Worm (Caenorhabditis elegans) whole organism, L2 larva: ENCODE measurements around the gene cyp-33A1.

Experiments used
- C34F6.9 ChIP-seq: fragments of 150-350 bp; optimal IDR thresholded peaks from 2 replicates; lab custom pipeline; 2014; ENCODE audit warnings: missing biosample characterization, missing genetic modification characterization
- F13H6.1 ChIP-seq: sonication (generic microtip); optimal IDR thresholded peaks from 2 replicates; lab custom pipeline; 2016; ENCODE audit warnings: missing genetic modification characterization, missing compliant biosample characterization
- R02D3.7 ChIP-seq: fragments of 150-350 bp; optimal IDR thresholded peaks from 2 replicates; lab custom pipeline; 2014; ENCODE audit warnings: missing biosample characterization, missing genetic modification characterization
- Y55F3AM.14 ChIP-seq: fragments of 200-800 bp; sonication (Bioruptor generic); optimal IDR thresholded peaks from 2 replicates; lab custom pipeline; 2018; ENCODE audit warnings: mild to moderate bottlenecking, missing genetic modification characterization, missing compliant biosample characterization
- ZK546.5 ChIP-seq: sonication (generic microtip); optimal IDR thresholded peaks from 2 replicates; lab custom pipeline; 2017; ENCODE audit warnings: missing biosample characterization, missing genetic modification characterization
- aly-2 ChIP-seq: fragments of 150-350 bp; optimal IDR thresholded peaks from 2 replicates; lab custom pipeline; 2014; ENCODE audit warnings: missing biosample characterization, missing genetic modification characterization
- ama-1 ChIP-seq: fragments of 150-350 bp; optimal IDR thresholded peaks from 2 replicates; lab custom pipeline; 2018; ENCODE audit warnings: inconsistent platforms
- blmp-1 ChIP-seq: sonication (generic microtip); optimal IDR thresholded peaks from 2 replicates; lab custom pipeline; 2017; ENCODE audit warnings: missing genetic modification characterization, mild to moderate bottlenecking, missing compliant biosample characterization, antibody characterized with exemption, moderate library complexity; ENCODE audit not compliant: insufficient read depth
- ceh-16 ChIP-seq: fragments of 150-350 bp; optimal IDR thresholded peaks from 2 replicates; lab custom pipeline; 2014; ENCODE audit warnings: missing biosample characterization, missing genetic modification characterization
- ceh-82 ChIP-seq: fragments of 150-350 bp; optimal IDR thresholded peaks from 2 replicates; lab custom pipeline; 2014; ENCODE audit warnings: missing biosample characterization, missing genetic modification characterization
- crh-2 ChIP-seq: sonication (generic microtip); optimal IDR thresholded peaks from 2 replicates; lab custom pipeline; 2017; ENCODE audit warnings: missing biosample characterization, missing genetic modification characterization
- dmd-4 ChIP-seq: sonication (generic microtip); optimal IDR thresholded peaks from 2 replicates; lab custom pipeline; 2017; ENCODE audit warnings: missing biosample characterization, missing genetic modification characterization
- elt-1 ChIP-seq: fragments of 150-350 bp; optimal IDR thresholded peaks from 2 replicates; lab custom pipeline; 2014; ENCODE audit warnings: missing biosample characterization, missing genetic modification characterization
- elt-3 ChIP-seq: sonication (generic microtip); optimal IDR thresholded peaks from 2 replicates; lab custom pipeline; 2017; ENCODE audit warnings: missing biosample characterization, missing genetic modification characterization
- fos-1 ChIP-seq: fragments of 150-350 bp; optimal IDR thresholded peaks from 2 replicates; lab custom pipeline; 2014; ENCODE audit warnings: missing biosample characterization, missing genetic modification characterization
- gmeb-1 ChIP-seq: fragments of 150-350 bp; optimal IDR thresholded peaks from 2 replicates; lab custom pipeline; 2014; ENCODE audit warnings: missing biosample characterization, missing genetic modification characterization
- lin-13 ChIP-seq: fragments of 150-350 bp; optimal IDR thresholded peaks from 2 replicates; lab custom pipeline; 2014; ENCODE audit warnings: missing biosample characterization, missing genetic modification reagents, missing genetic modification characterization
- lin-39 ChIP-seq: fragments of 150-350 bp; optimal IDR thresholded peaks from 2 replicates; lab custom pipeline; 2014; ENCODE audit warnings: missing biosample characterization, missing genetic modification reagents, missing genetic modification characterization
- lsy-2 ChIP-seq, 2 experiments: fragments of 150-350 bp in 1 of 2; sonication (generic microtip) in 1 of 2; optimal IDR thresholded peaks; 2 replicates each; lab custom pipeline; 2014 to 2017; ENCODE audit warnings: missing biosample characterization in 2 of 2, missing genetic modification characterization in 2 of 2
- mdl-1 ChIP-seq, 2 experiments: fragments of 150-350 bp in 1 of 2; sonication (generic microtip) in 1 of 2; optimal IDR thresholded peaks; 2 replicates each; lab custom pipeline; 2017; ENCODE audit warnings: missing biosample characterization in 2 of 2, missing genetic modification characterization in 2 of 2
- nhr-10 ChIP-seq: sonication (generic microtip); optimal IDR thresholded peaks from 2 replicates; lab custom pipeline; 2017; ENCODE audit warnings: missing biosample characterization, missing genetic modification characterization
- nhr-11 ChIP-seq: fragments of 150-350 bp; optimal IDR thresholded peaks from 2 replicates; lab custom pipeline; 2014; ENCODE audit warnings: missing biosample characterization, missing genetic modification characterization
- nhr-12 ChIP-seq: fragments of 150-350 bp; optimal IDR thresholded peaks from 2 replicates; lab custom pipeline; 2014; ENCODE audit warnings: missing biosample characterization, missing genetic modification characterization
- nhr-129 ChIP-seq: fragments of 150-350 bp; optimal IDR thresholded peaks from 2 replicates; lab custom pipeline; 2014; ENCODE audit warnings: missing biosample characterization, missing genetic modification characterization
- nhr-21 ChIP-seq: fragments of 150-350 bp; optimal IDR thresholded peaks from 2 replicates; lab custom pipeline; 2014; ENCODE audit warnings: missing biosample characterization, missing genetic modification characterization
- nhr-23 ChIP-seq: fragments of 150-350 bp; optimal IDR thresholded peaks from 2 replicates; lab custom pipeline; 2014; ENCODE audit warnings: missing biosample characterization, missing genetic modification reagents, missing genetic modification characterization
- nhr-237 ChIP-seq: fragments of 150-350 bp; optimal IDR thresholded peaks from 2 replicates; lab custom pipeline; 2014; ENCODE audit warnings: missing biosample characterization, missing genetic modification characterization
- nhr-25 ChIP-seq: fragments of 150-350 bp; sonication (generic microtip); optimal IDR thresholded peaks from 3 replicates; lab custom pipeline; 2014; ENCODE audit warnings: missing biosample characterization, missing genetic modification characterization
- nhr-6 ChIP-seq: fragments of 150-350 bp; optimal IDR thresholded peaks from 2 replicates; lab custom pipeline; 2014; ENCODE audit warnings: missing biosample characterization, missing genetic modification characterization
- nhr-77 ChIP-seq: fragments of 150-350 bp; optimal IDR thresholded peaks from 2 replicates; lab custom pipeline; 2014; ENCODE audit warnings: missing biosample characterization, missing genetic modification characterization
- peb-1 ChIP-seq: fragments of 150-350 bp; optimal IDR thresholded peaks from 2 replicates; lab custom pipeline; 2014; ENCODE audit warnings: missing biosample characterization, missing genetic modification characterization
- sem-4 ChIP-seq: fragments of 150-350 bp; optimal IDR thresholded peaks from 2 replicates; lab custom pipeline; 2014; ENCODE audit warnings: missing biosample characterization, missing genetic modification reagents, missing genetic modification characterization
- skn-1 ChIP-seq: sonication (generic microtip); optimal IDR thresholded peaks from 2 replicates; lab custom pipeline; 2017; ENCODE audit warnings: missing biosample characterization, missing genetic modification characterization
- sma-3 ChIP-seq: sonication (generic microtip); optimal IDR thresholded peaks from 2 replicates; lab custom pipeline; 2016; ENCODE audit warnings: missing genetic modification reagents, missing genetic modification characterization, missing compliant biosample characterization
- sma-9 ChIP-seq, 2 experiments: fragments of 150-350 bp in 1 of 2; sonication (generic microtip) in 1 of 2; optimal IDR thresholded peaks; 2 replicates each; lab custom pipeline; 2014 to 2016; ENCODE audit warnings: missing genetic modification characterization in 2 of 2, mild to moderate bottlenecking in 1 of 2, missing biosample characterization in 1 of 2, missing compliant biosample characterization in 1 of 2, missing genetic modification reagents in 1 of 2, moderate library complexity in 1 of 2
- snpc-4 ChIP-seq: fragments of 150-350 bp; optimal IDR thresholded peaks from 2 replicates; lab custom pipeline; 2014; ENCODE audit warnings: missing biosample characterization, missing genetic modification characterization
- unc-55 ChIP-seq: fragments of 150-350 bp; sonication (generic microtip); optimal IDR thresholded peaks from 3 replicates; lab custom pipeline; 2014; ENCODE audit warnings: missing biosample characterization, missing genetic modification reagents, missing genetic modification characterization
- unc-62 ChIP-seq: fragments of 150-350 bp; optimal IDR thresholded peaks from 2 replicates; lab custom pipeline; 2014; ENCODE audit warnings: missing biosample characterization, missing genetic modification reagents, missing genetic modification characterization
- ztf-1 ChIP-seq: fragments of 200-800 bp; sonication (Bioruptor generic); conservative IDR thresholded peaks from 2 replicates; pipeline ENCODE4 v1.3.6; 2022; ENCODE audit warnings: missing genetic modification characterization, missing compliant biosample characterization
- ztf-11 ChIP-seq: sonication (generic microtip); optimal IDR thresholded peaks from 2 replicates; lab custom pipeline; 2017; ENCODE audit warnings: missing biosample characterization, missing genetic modification characterization
- ztf-4 ChIP-seq: fragments of 150-350 bp; optimal IDR thresholded peaks from 2 replicates; lab custom pipeline; 2014; ENCODE audit warnings: missing biosample characterization, missing genetic modification characterization

Gene cyp-33A1

ce11 chrV:7681388-7681787 lies at the start of gene cyp-33A1:
Gene cyp-33A1, minus strand, starts transcription at chrV:7681459.
- TF ChIP-seq nhr-237 (tag; lab: Kevin White, UChicago) (no peak), elt-3 (no peak), ztf-4 (no peak), lin-13 (GFP tag; lab: Kevin White, UChicago) (no peak), ceh-16 (tag; lab: Kevin White, UChicago) (no peak), peb-1 (tag; lab: Kevin White, UChicago) (no peak), nhr-77 (tag; lab: Kevin White, UChicago) (no peak), ama-1 (lab: Kevin White, UChicago) (no peak), unc-55 (GFP tag; lab: Kevin White, UChicago) (no peak), nhr-12 (no peak), lsy-2 (tag; optimal IDR thresholded peaks at IDR 0.05; lab: Kevin White, UChicago) (no peak), sma-9 (GFP tag; optimal IDR thresholded peaks at IDR 0.05; lab: Kevin White, UChicago) (peak; percentile 80), sma-9 (tag; optimal IDR thresholded peaks at IDR 0.05; lab: Kevin White, UChicago) (no peak), mdl-1 (tag; optimal IDR thresholded peaks at IDR 0.05; lab: Kevin White, UChicago) (no peak), fos-1 (peak; percentile 34), nhr-129 (peak; percentile 21), ztf-11 (tag; lab: Kevin White, UChicago) (no peak), crh-2 (tag; lab: Kevin White, UChicago) (peak; percentile 30), sem-4 (tag; lab: Kevin White, UChicago) (no peak), ceh-82 (tag; lab: Kevin White, UChicago) (no peak), snpc-4 (tag; lab: Kevin White, UChicago) (no peak), nhr-23 (no peak), lin-39 (tag; lab: Kevin White, UChicago) (no peak), ztf-1 (no peak), F13H6.1 (tag; lab: Kevin White, UChicago) (no peak)

DNA sequence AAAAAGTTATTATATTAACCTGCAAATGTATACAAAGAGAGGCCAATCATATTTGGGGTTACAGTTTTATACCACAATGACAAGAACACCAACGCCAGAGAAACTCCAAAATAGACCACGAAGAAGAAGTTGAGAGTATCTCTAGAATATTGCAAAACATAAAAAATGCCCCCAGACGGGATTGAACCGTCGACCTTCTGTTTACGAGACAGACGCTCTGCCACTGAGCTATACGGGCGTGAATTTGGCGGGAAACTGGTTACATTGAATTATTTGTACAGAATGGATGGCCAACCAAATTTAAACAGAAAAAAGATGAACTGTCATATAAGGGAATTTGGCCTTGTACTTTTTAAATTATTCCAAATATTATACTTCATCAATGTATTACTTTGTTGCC lies 49.2 kb upstream of the cyp-33A1 start:
- TF ChIP-seq ztf-4 (peak; percentile 63), sma-9 (GFP tag; optimal IDR thresholded peaks at IDR 0.05; lab: Kevin White, UChicago) (peak; percentile 42), sma-9 (tag; optimal IDR thresholded peaks at IDR 0.05; lab: Kevin White, UChicago) (no peak), ceh-82 (tag; lab: Kevin White, UChicago) (no peak), sma-3 (GFP tag; lab: Kevin White, UChicago) (peak; percentile 57), nhr-237 (tag; lab: Kevin White, UChicago) (no peak), C34F6.9 (tag; lab: Kevin White, UChicago) (peak; percentile 15), ama-1 (lab: Kevin White, UChicago) (peak; percentile 61), elt-1 (no peak), gmeb-1 (peak; percentile 42), crh-2 (tag; lab: Kevin White, UChicago) (peak; percentile 68), nhr-129 (peak; percentile 67), nhr-25 (tag; lab: Kevin White, UChicago) (peak; percentile 46), nhr-10 (tag; lab: Kevin White, UChicago) (no peak), lin-13 (GFP tag; lab: Kevin White, UChicago) (peak; percentile 44), unc-55 (GFP tag; lab: Kevin White, UChicago) (peak; percentile 24), sem-4 (tag; lab: Kevin White, UChicago) (peak; percentile 19), fos-1 (peak; percentile 63), lsy-2 (tag; optimal IDR thresholded peaks at IDR 0.05; lab: Kevin White, UChicago) (peak in 1 of 2 experiments; percentile 52), F13H6.1 (tag; lab: Kevin White, UChicago) (peak; percentile 68), unc-62 (GFP tag; lab: Kevin White, UChicago) (no peak), aly-2 (tag; lab: Kevin White, UChicago) (no peak), Y55F3AM.14 (GFP tag; lab: Kevin White, UChicago) (peak; percentile 57), nhr-6 (tag; lab: Kevin White, UChicago) (peak; percentile 20), nhr-21 (tag; lab: Kevin White, UChicago) (peak; percentile 49)

- TF ChIP-seq nhr-21 (tag; lab: Kevin White, UChicago): no peak
- no peak for TF ChIP-seq R02D3.7 (tag; lab: Kevin White, UChicago)
- no peak for TF ChIP-seq crh-2 (tag; lab: Kevin White, UChicago)
- no peak for TF ChIP-seq lsy-2 (tag; optimal IDR thresholded peaks at IDR 0.05; lab: Kevin White, UChicago)
- TF ChIP-seq ZK546.5: no peak
- TF ChIP-seq nhr-11: no peak
- no peak for TF ChIP-seq F13H6.1 (tag; lab: Kevin White, UChicago)
- no peak for TF ChIP-seq nhr-25 (tag; lab: Kevin White, UChicago)
- TF ChIP-seq dmd-4 (tag; lab: Kevin White, UChicago): no peak
- TF ChIP-seq nhr-237 (tag; lab: Kevin White, UChicago): no peak
- no peak for TF ChIP-seq ztf-11 (tag; lab: Kevin White, UChicago)
- TF ChIP-seq blmp-1 (tag; lab: Kevin White, UChicago): no peak
- TF ChIP-seq sem-4 (tag; lab: Kevin White, UChicago): no peak
- no peak for TF ChIP-seq C34F6.9 (tag; lab: Kevin White, UChicago)
- no peak for TF ChIP-seq nhr-129
- no peak for TF ChIP-seq Y55F3AM.14 (GFP tag; lab: Kevin White, UChicago)
- TF ChIP-seq skn-1 (tag; lab: Kevin White, UChicago): no peak
- TF ChIP-seq, all 48 proteins: peak for 0
Measured at ce11 chrV:7728679-7729027, 47.4 kb upstream of the cyp-33A1 start, which contains the start of gene Y97E10C.1. Gene Y97E10C.1, plus strand, starts transcription at chrV:7728879.
